Fruit fly (Drosophila melanogaster): ENCODE data around the gene oc.

oc gene

DNA sequence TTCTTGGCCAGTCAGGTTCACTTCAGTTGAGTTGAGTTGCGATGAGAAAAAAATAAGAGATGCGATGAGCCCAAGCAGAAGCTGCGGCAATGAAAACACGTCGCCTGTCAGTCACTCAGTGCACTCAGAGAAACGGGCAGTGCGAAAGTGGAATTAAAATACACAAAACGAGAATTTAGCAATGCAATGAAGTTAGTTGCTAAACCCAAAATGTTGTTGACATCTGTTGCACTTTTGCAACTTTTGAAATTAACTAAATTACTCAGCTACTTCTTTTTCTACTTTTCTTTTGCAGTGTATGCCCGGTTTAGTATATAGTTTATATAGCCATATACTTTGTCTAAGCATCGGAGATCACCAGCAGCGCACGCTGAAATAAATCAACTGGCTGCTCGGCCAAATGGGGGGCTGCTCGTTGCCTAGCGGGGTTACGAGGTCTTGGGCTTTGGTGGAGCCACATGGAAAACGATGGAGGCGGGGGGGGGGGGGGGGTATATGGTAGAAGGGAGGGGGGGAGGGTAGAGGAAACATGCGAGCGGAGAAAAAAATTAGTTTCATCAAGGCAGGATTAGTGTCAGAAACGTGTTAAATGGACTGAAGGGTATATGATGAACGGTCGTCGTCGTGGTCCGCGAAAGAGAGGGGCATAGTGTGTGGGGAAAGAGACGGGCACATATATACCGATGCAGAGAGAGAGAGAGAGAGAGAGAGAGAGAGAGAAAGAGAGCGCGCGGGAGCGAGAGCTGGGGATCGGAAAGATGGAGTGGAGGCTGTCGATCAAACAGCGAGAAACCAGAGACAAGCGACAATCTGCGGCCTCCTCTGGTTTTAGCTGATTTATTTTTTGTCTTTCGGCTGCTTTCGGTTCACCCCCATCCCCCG is 6.3 kb upstream of the oc start (continued):
- TF ChIP-seq Hmr (GFP tag; optimal IDR thresholded peaks at IDR 0.05) (peak; percentile 6), CG1602 (GFP tag; optimal IDR thresholded peaks at IDR 0.05) (peak; percentile 70), slou (GFP tag; optimal IDR thresholded peaks at IDR 0.05) (no peak), slbo (GFP tag; IDR thresholded peaks at IDR 0.05) (no peak), CG15073 (GFP tag; optimal IDR thresholded peaks at IDR 0.05) (no peak), sna (GFP tag; IDR thresholded peaks at IDR 0.05; ENCODE audit: partially characterized antibody) (no peak), cad (GFP tag; optimal IDR thresholded peaks at IDR 0.05) (no peak), CG2129 (GFP tag; IDR thresholded peaks at IDR 0.05; ENCODE audit: partially characterized antibody) (no peak), CG12219 (GFP tag; optimal IDR thresholded peaks at IDR 0.05) (peak; percentile 70), Rfx (GFP tag; IDR thresholded peaks at IDR 0.05) (peak; percentile 62), CG17359 (tag; optimal IDR thresholded peaks at IDR 0.05) (peak; percentile 46), HLH54F (GFP tag; optimal IDR thresholded peaks at IDR 0.05) (peak; percentile 26), Dip2 (GFP tag; IDR thresholded peaks at IDR 0.05) (no peak), Scr (GFP tag; IDR thresholded peaks at IDR 0.05; ENCODE audit: partially characterized antibody) (no peak), dm (GFP tag; optimal IDR thresholded peaks at IDR 0.05) (peak; percentile 58), tio (GFP tag; optimal IDR thresholded peaks at IDR 0.05) (peak; percentile 54), CG7745 (tag; optimal IDR thresholded peaks at IDR 0.05) (no peak), CG14667 (GFP tag; IDR thresholded peaks at IDR 0.05) (peak; percentile 66), sc (optimal IDR thresholded peaks at IDR 0.05) (no peak), sc (GFP tag; optimal IDR thresholded peaks at IDR 0.05) (peak; percentile 67), CG6791 (GFP tag; IDR thresholded peaks at IDR 0.05; ENCODE audit: partially characterized antibody) (no peak), h (optimal IDR thresholded peaks at IDR 0.05) (no peak), CkIIα-i1 (GFP tag; IDR thresholded peaks at IDR 0.05) (0 out of 2 replicates have a peak, but pooled peaks have one; percentile 15), z (GFP tag; IDR thresholded peaks at IDR 0.05) (no peak), rib (GFP tag; IDR thresholded peaks at IDR 0.05) (no peak), CG11398 (GFP tag; optimal IDR thresholded peaks at IDR 0.05) (peak; percentile 28), CG7928 (GFP tag; optimal IDR thresholded peaks at IDR 0.05) (no peak), Sry-δ (GFP tag; optimal IDR thresholded peaks at IDR 0.05) (peak; percentile 24), Six4 (GFP tag; optimal IDR thresholded peaks at IDR 0.05) (peak; percentile 53), pho (GFP tag; optimal IDR thresholded peaks at IDR 0.05) (no peak), CG14050 (GFP tag; IDR thresholded peaks at IDR 0.05) (peak; percentile 33; the same call in 1 of the 3 replicates), CG12769 (tag; optimal IDR thresholded peaks at IDR 0.05) (peak; percentile 42), CG6175 (GFP tag; IDR thresholded peaks at IDR 0.05) (no peak), CG17912 (GFP tag; optimal IDR thresholded peaks at IDR 0.05) (no peak), Vsx1 (GFP tag; optimal IDR thresholded peaks at IDR 0.05) (no peak), CG30403 (GFP tag; optimal IDR thresholded peaks at IDR 0.05) (peak; percentile 65), Atf6 (GFP tag; IDR thresholded peaks at IDR 0.05) (no peak), yki (optimal IDR thresholded peaks at IDR 0.05) (no peak), en (GFP tag; optimal IDR thresholded peaks at IDR 0.05) (peak; percentile 58), CG43689 (GFP tag; IDR thresholded peaks at IDR 0.05) (no peak), CG7839 (tag; optimal IDR thresholded peaks at IDR 0.05) (peak; percentile 76), fd96Cb (tag; optimal IDR thresholded peaks at IDR 0.05) (peak; percentile 77), sug (tag; optimal IDR thresholded peaks at IDR 0.05) (no peak), CG11723 (GFP tag; optimal IDR thresholded peaks at IDR 0.05) (peak; percentile 15), kni (GFP tag; optimal IDR thresholded peaks at IDR 0.05) (no peak), CG9876 (GFP tag; optimal IDR thresholded peaks at IDR 0.05) (peak; percentile 50), CrebB (tag; optimal IDR thresholded peaks at IDR 0.05) (peak; percentile 43), Pdp1 (GFP tag; optimal IDR thresholded peaks at IDR 0.05) (peak; percentile 67 to 77), CG12299 (tag; optimal IDR thresholded peaks at IDR 0.05) (no peak), crc (GFP tag; optimal IDR thresholded peaks at IDR 0.05) (peak; percentile 22)
